Fruit fly (Drosophila melanogaster): ENCODE results near the gene Hipk.

Gene Hipk

dm6 chr3L:592251-592650 lies 49.4 kb downstream of the Hipk start (continued):
- TF ChIP-seq MESR4 (GFP tag; optimal IDR thresholded peaks at IDR 0.05), result no peak
- TF ChIP-seq CG3281 (GFP tag; optimal IDR thresholded peaks at IDR 0.05), result no peak

DNA sequence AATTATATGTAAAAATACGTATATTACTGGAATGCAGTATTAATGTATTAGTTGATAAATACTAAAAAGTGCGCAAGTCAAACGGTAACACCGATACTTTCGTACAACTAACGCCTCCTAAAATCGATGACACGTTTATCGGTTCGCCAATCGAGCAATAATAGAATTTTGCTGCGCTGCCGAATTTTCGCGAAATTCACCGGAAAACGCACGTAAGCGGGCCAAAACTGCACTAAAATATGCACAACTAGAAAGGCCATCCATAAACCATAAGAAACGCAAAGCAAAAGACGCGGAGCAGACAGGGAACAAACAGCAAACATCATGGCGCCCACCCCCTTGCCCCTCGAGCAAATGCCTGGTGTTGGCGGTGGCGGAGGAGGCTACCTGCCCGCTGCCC lies 50.2 kb downstream of the Hipk start, which contains the start of gene MED14:
TSS of gene MED14 (plus strand) at position 145 of the 400 bp plus-strand sequence.
- TF ChIP-seq CG16813 (GFP tag; IDR thresholded peaks at IDR 0.05; ENCODE audit: partially characterized antibody) (peak; percentile 65), CG9797 (GFP tag; optimal IDR thresholded peaks at IDR 0.05) (peak; percentile 80), BEAF-32 (GFP tag; optimal IDR thresholded peaks at IDR 0.05) (peak; percentile 59), CG15514 (GFP tag; optimal IDR thresholded peaks at IDR 0.05) (peak; percentile 60), CG18262 (tag; optimal IDR thresholded peaks at IDR 0.05) (no peak), vnd (GFP tag; IDR thresholded peaks at IDR 0.05; ENCODE audit: partially characterized antibody) (peak; percentile 33; the same call in 1 of the 3 replicates), ara (GFP tag; IDR thresholded peaks at IDR 0.05) (no peak), rib (GFP tag; IDR thresholded peaks at IDR 0.05) (peak; percentile 50), Rx (GFP tag; IDR thresholded peaks at IDR 0.05) (no peak), E2f2 (GFP tag; IDR thresholded peaks at IDR 0.05) (peak; percentile 75), Sry-δ (GFP tag; optimal IDR thresholded peaks at IDR 0.05) (peak; percentile 35), Hsf (GFP tag; optimal IDR thresholded peaks at IDR 0.05) (no peak), HLH4C (GFP tag; IDR thresholded peaks at IDR 0.05; ENCODE audit: partially characterized antibody) (peak; percentile 71), CG34422 (GFP tag; IDR thresholded peaks at IDR 0.05) (peak; percentile 83; the same call in 1 of the 3 replicates), CG12659 (GFP tag; optimal IDR thresholded peaks at IDR 0.05) (peak; percentile 59), Sox100B (GFP tag; optimal IDR thresholded peaks at IDR 0.05) (no peak), CG12155 (GFP tag; optimal IDR thresholded peaks at IDR 0.05) (no peak), run (tag; optimal IDR thresholded peaks at IDR 0.05) (no peak), CG7963 (GFP tag; IDR thresholded peaks at IDR 0.05; ENCODE audit: partially characterized antibody) (peak; percentile 63; the same call in 1 of the 3 replicates), Doc3 (GFP tag; IDR thresholded peaks at IDR 0.05; ENCODE audit: partially characterized antibody) (peak; percentile 46; the same call in 1 of the 3 replicates), CG18476 (GFP tag; optimal IDR thresholded peaks at IDR 0.05) (no peak), Stat92E (GFP tag; optimal IDR thresholded peaks at IDR 0.05) (peak in 1 of 3 experiments; percentile 7), Myb (GFP tag; optimal IDR thresholded peaks at IDR 0.05) (peak; percentile 21), CG42726 (GFP tag; IDR thresholded peaks at IDR 0.05; ENCODE audit: partially characterized antibody) (peak; percentile 76), Adf1 (GFP tag; IDR thresholded peaks at IDR 0.05) (peak; percentile 10; the same call in 1 of the 2 replicates), chif (GFP tag; optimal IDR thresholded peaks at IDR 0.05) (no peak), MTF-1 (GFP tag; optimal IDR thresholded peaks at IDR 0.05; ENCODE audit: borderline replicate concordance) (no peak), bowl (GFP tag; IDR thresholded peaks at IDR 0.05) (no peak), lov (optimal IDR thresholded peaks at IDR 0.05) (no peak), lov (GFP tag; IDR thresholded peaks at IDR 0.05) (no peak), NC2β (GFP tag; optimal IDR thresholded peaks at IDR 0.05) (no peak), CG16779 (GFP tag; IDR thresholded peaks at IDR 0.05) (no peak), grau (tag; optimal IDR thresholded peaks at IDR 0.05) (peak; percentile 11), amos (GFP tag; IDR thresholded peaks at IDR 0.05; ENCODE audit: partially characterized antibody) (peak; percentile 61), Blimp-1 (GFP tag; optimal IDR thresholded peaks at IDR 0.05) (no peak), CG8765 (GFP tag; IDR thresholded peaks at IDR 0.05) (no peak), ato (GFP tag; IDR thresholded peaks at IDR 0.05; ENCODE audit: partially characterized antibody) (peak; percentile 43; the same call in 1 of the 2 replicates), CG11085 (GFP tag; IDR thresholded peaks at IDR 0.05) (no peak), Dp (GFP tag; optimal IDR thresholded peaks at IDR 0.05) (peak; percentile 76), knrl (GFP tag; IDR thresholded peaks at IDR 0.05; ENCODE audit: partially characterized antibody) (peak; percentile 61; the same call in 2 of the 3 replicates), Rfx (GFP tag; IDR thresholded peaks at IDR 0.05) (0 out of 2 replicates have a peak, but pooled peaks have one; percentile 11), chinmo (GFP tag; IDR thresholded peaks at IDR 0.05; ENCODE audit: partially characterized antibody) (peak; percentile 54; the same call in 1 of the 4 replicates), CG4617 (GFP tag; optimal IDR thresholded peaks at IDR 0.05; ENCODE audit: borderline replicate concordance) (peak; percentile 89), CG14860 (GFP tag; IDR thresholded peaks at IDR 0.05; ENCODE audit: partially characterized antibody) (peak; percentile 54), CTCF (GFP tag; optimal IDR thresholded peaks at IDR 0.05) (peak; percentile 34)

Measured in whole organism, embryonic.